Worm (Caenorhabditis elegans): ENCODE results near the gene Y49G5A.1.

The Y49G5A.1 gene

ce11 chrV:5239404-5239803 is 47.8 kb downstream of the Y49G5A.1 start, which contains the start of gene C52A10.3:
TSS of gene C52A10.3 (minus strand) at chrV:5239504.
- TF ChIP-seq F16B12.6 (tag; optimal IDR thresholded peaks at IDR 0.05): no peak
- TF ChIP-seq nhr-47 (tag; optimal IDR thresholded peaks at IDR 0.05): no peak
- TF ChIP-seq sup-37 (GFP tag; optimal IDR thresholded peaks at IDR 0.05): no peak
- no peak for TF ChIP-seq zip-4 (GFP tag; optimal IDR thresholded peaks at IDR 0.05)
- no peak for TF ChIP-seq efl-1 (optimal IDR thresholded peaks at IDR 0.05)
- TF ChIP-seq efl-1 (GFP tag; optimal IDR thresholded peaks at IDR 0.05 in 1 of 2): peak in 1 of 2 experiments; percentile 32

ce11 chrV:5237116-5237515 is 50.1 kb downstream of the Y49G5A.1 start, which contains the start of gene cest-35.2:
TSS of gene cest-35.2 (minus strand) at chrV:5237216.
- TF ChIP-seq egl-13 (tag; optimal IDR thresholded peaks at IDR 0.05) (no peak), hlh-4 (tag; optimal IDR thresholded peaks at IDR 0.05) (no peak), unc-86 (tag; optimal IDR thresholded peaks at IDR 0.05) (no peak), nhr-47 (tag; optimal IDR thresholded peaks at IDR 0.05) (no peak), rnt-1 (tag; optimal IDR thresholded peaks at IDR 0.05) (no peak), nhr-28 (tag; optimal IDR thresholded peaks at IDR 0.05) (no peak), hlh-17 (GFP tag; optimal IDR thresholded peaks at IDR 0.05; ENCODE audit: borderline replicate concordance) (no peak), ceh-88 (GFP tag; IDR thresholded peaks at IDR 0.05) (no peak), lsy-2 (tag; optimal IDR thresholded peaks at IDR 0.05) (no peak), snpc-4 (tag; optimal IDR thresholded peaks at IDR 0.05) (no peak), ama-1 (optimal IDR thresholded peaks at IDR 0.05) (no peak), efl-3 (GFP tag; optimal IDR thresholded peaks at IDR 0.05) (no peak), unc-130 (tag; optimal IDR thresholded peaks at IDR 0.05) (no peak), sox-4 (tag; optimal IDR thresholded peaks at IDR 0.05) (no peak), aha-1 (tag; optimal IDR thresholded peaks at IDR 0.05) (no peak), lin-39 (tag; optimal IDR thresholded peaks at IDR 0.05) (no peak), nhr-90 (tag; optimal IDR thresholded peaks at IDR 0.05; ENCODE audit: poor library complexity) (no peak), nhr-237 (tag; optimal IDR thresholded peaks at IDR 0.05) (no peak)

All from whole organism, L1 larva.